Fruit fly (Drosophila melanogaster) whole organism, prepupa: ENCODE data around the gene CG14645.

ENCODE experiments used
- Blimp-1 ChIP-seq: fragments of 200-800 bp; sonication (Bioruptor generic); optimal IDR thresholded peaks from 3 replicates; lab custom pipeline; 2017; ENCODE audit warnings: missing biosample characterization, missing genetic modification characterization, mild to moderate bottlenecking, moderate library complexity, missing genetic modification reagents
- CG11762 ChIP-seq: fragments of 200-800 bp; sonication (Bioruptor generic); optimal IDR thresholded peaks from 3 replicates; lab custom pipeline; 2016; ENCODE audit warnings: missing biosample characterization, missing genetic modification characterization; ENCODE audit not compliant: insufficient read depth
- CG3032 ChIP-seq: fragments of 200-800 bp; optimal IDR thresholded peaks from 2 replicates; lab custom pipeline; 2019; ENCODE audit warnings: missing biosample characterization, mild to moderate bottlenecking, missing genetic modification characterization, moderate library complexity
- CG32006 ChIP-seq: fragments of 200-800 bp; sonication (Bioruptor generic); optimal IDR thresholded peaks from 3 replicates; lab custom pipeline; 2017; ENCODE audit warnings: missing biosample characterization, mild to moderate bottlenecking, missing genetic modification characterization
- CG6854 ChIP-seq: fragments of 200-800 bp; sonication (Bioruptor generic); optimal IDR thresholded peaks from 2 replicates; lab custom pipeline; 2017; ENCODE audit warnings: missing biosample characterization, mild to moderate bottlenecking, missing genetic modification characterization
- Eip75B ChIP-seq: fragments of 200-800 bp; sonication (Bioruptor generic); optimal IDR thresholded peaks from 3 replicates; lab custom pipeline; 2016; ENCODE audit warnings: missing biosample characterization, missing genetic modification characterization
- Eip78C ChIP-seq: fragments of 200-800 bp; sonication (Bioruptor generic); peaks from one replicate; lab custom pipeline; 2016; ENCODE audit warnings: missing biosample characterization, missing genetic modification characterization
- Gug ChIP-seq: fragments of 200-800 bp; sonication (Bioruptor generic); IDR thresholded peaks from 2 replicates; pipeline ENCODE4 v1.3.6; 2022; ENCODE audit warnings: missing biosample characterization, missing genetic modification characterization
- Hr39 ChIP-seq: fragments of 200-800 bp; sonication (Bioruptor generic); optimal IDR thresholded peaks from 2 replicates; lab custom pipeline; 2016; ENCODE audit warnings: missing biosample characterization, missing genetic modification characterization
- Lpt ChIP-seq: fragments of 200-800 bp; sonication (Bioruptor generic); optimal IDR thresholded peaks from 3 replicates; lab custom pipeline; 2016; ENCODE audit warnings: missing biosample characterization, missing genetic modification characterization
- OdsH ChIP-seq: fragments of 200-800 bp; sonication (Bioruptor generic); optimal IDR thresholded peaks from 3 replicates; lab custom pipeline; 2016; ENCODE audit warnings: missing biosample characterization, missing genetic modification characterization
- Smox ChIP-seq: fragments of 200-800 bp; sonication (Bioruptor generic); optimal IDR thresholded peaks from 3 replicates; lab custom pipeline; 2016; ENCODE audit warnings: missing biosample characterization, missing genetic modification characterization
- Sox15 ChIP-seq: fragments of 200-800 bp; sonication (Bioruptor generic); optimal IDR thresholded peaks from 3 replicates; lab custom pipeline; 2016; ENCODE audit warnings: missing biosample characterization, missing genetic modification characterization
- fd59A ChIP-seq: fragments of 200-800 bp; sonication (Bioruptor generic); optimal IDR thresholded peaks from 2 replicates; lab custom pipeline; 2017; ENCODE audit warnings: missing biosample characterization, mild to moderate bottlenecking, missing genetic modification characterization, missing genetic modification reagents

DNA sequence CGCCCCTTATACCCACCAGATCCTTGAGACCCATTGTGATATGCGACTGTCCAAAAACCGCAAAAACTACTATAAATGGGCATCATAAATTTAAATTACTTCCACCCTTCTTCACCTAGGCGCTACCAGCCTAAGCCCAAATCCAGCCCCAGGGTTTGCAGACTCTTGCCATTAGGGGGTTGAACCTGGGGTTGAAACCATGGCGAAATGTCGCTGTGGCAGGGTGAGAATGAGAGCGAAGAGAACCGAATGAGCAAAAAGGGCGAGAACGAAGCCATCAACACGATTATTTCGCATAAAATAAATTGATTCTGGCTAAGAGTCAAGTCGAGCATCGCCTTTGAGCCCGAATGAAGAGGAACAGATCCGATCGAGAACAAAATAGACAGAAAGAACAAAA is 18.7 kb downstream of the CG14645 start:
- TF ChIP-seq Eip75B (GFP tag; lab: Kevin White, UChicago): no peak
- no peak for TF ChIP-seq Gug (GFP tag; lab: Robert Waterston, UW)
- TF ChIP-seq CG11762: no peak
- TF ChIP-seq Smox (GFP tag; lab: Kevin White, UChicago): no peak
- TF ChIP-seq Blimp-1 (GFP tag; lab: Kevin White, UChicago): no peak
- TF ChIP-seq Lpt (GFP tag; lab: Kevin White, UChicago): no peak
- TF ChIP-seq Eip78C (GFP tag; lab: Kevin White, UChicago): no peak
- no peak for TF ChIP-seq CG6854 (GFP tag; lab: Kevin White, UChicago)
- no peak for TF ChIP-seq Sox15 (GFP tag; lab: Kevin White, UChicago)
- no peak for TF ChIP-seq Hr39 (GFP tag; lab: Kevin White, UChicago)
- no peak for TF ChIP-seq CG3032
- TF ChIP-seq fd59A (GFP tag; lab: Kevin White, UChicago): no peak
- TF ChIP-seq OdsH: no peak
- no peak for TF ChIP-seq CG32006 (GFP tag; lab: Kevin White, UChicago)
